Worm (Caenorhabditis elegans) whole organism, midembryonic: Measurements from ENCODE around the gene sre-13.

Experiments used
- T22C8.4 ChIP-seq: fragments of 200-800 bp; sonication (Bioruptor generic); IDR thresholded peaks from 2 replicates; pipeline ENCODE4 v1.3.6; 2022; ENCODE audit warnings: missing genetic modification characterization, missing compliant biosample characterization
- cog-1 ChIP-seq: sonication (generic microtip); optimal IDR thresholded peaks from 2 replicates; lab custom pipeline; 2016; ENCODE audit warnings: missing genetic modification characterization, missing compliant biosample characterization
- ref-1 ChIP-seq: fragments of 200-800 bp; sonication (Bioruptor generic); conservative IDR thresholded peaks from 2 replicates; pipeline ENCODE4 v1.3.6; 2022; ENCODE audit warnings: missing genetic modification reagents, missing genetic modification characterization, missing compliant biosample characterization
- ztf-23 ChIP-seq: fragments of 200-800 bp; sonication (Bioruptor generic); IDR thresholded peaks from 2 replicates; pipeline ENCODE4 v1.3.6; 2022; ENCODE audit warnings: missing genetic modification reagents, missing genetic modification characterization, missing compliant biosample characterization

- TF ChIP-seq ref-1 (GFP tag; lab: Robert Waterston, UW) = no peak
- no peak for TF ChIP-seq T22C8.4 (GFP tag; lab: Robert Waterston, UW)
- TF ChIP-seq cog-1 (tag; lab: Kevin White, UChicago) = no peak
- TF ChIP-seq ztf-23 (GFP tag; lab: Robert Waterston, UW) = no peak
These were observed 10.9 kb upstream of the sre-13 start for ce11 chrII:14647550-14647949.
